Fruit fly (Drosophila melanogaster) whole organism, embryonic: ENCODE results near the gene CG13077.

Source experiments
- Atf3 ChIP-seq: fragments of 200-800 bp; sonication (Bioruptor generic); optimal IDR thresholded peaks from 3 replicates; lab custom pipeline; 2016; ENCODE audit warnings: missing biosample characterization, missing genetic modification characterization
- B-H2 ChIP-seq: fragments of 200-800 bp; sonication (Bioruptor generic); optimal IDR thresholded peaks from 2 replicates; lab custom pipeline; 2018; ENCODE audit warnings: missing biosample characterization, mild to moderate bottlenecking, missing genetic modification characterization
- C15 ChIP-seq: fragments of 200-800 bp; sonication (Bioruptor generic); IDR thresholded peaks from 3 replicates; pipeline ENCODE4 v1.3.6; 2022; ENCODE audit warnings: missing biosample characterization, missing genetic modification characterization
- CG1024 ChIP-seq: fragments of 200-800 bp; sonication (Bioruptor generic); IDR thresholded peaks from 2 replicates; pipeline ENCODE4 v1.3.6; 2022; ENCODE audit warnings: missing biosample characterization, missing genetic modification characterization
- CG10321 ChIP-seq: fragments of 200-800 bp; sonication (Bioruptor generic); IDR thresholded peaks from 2 replicates; pipeline ENCODE4 v1.3.6; 2022; ENCODE audit warnings: missing biosample characterization, missing genetic modification characterization
- CG11504 ChIP-seq: fragments of 200-800 bp; sonication (Bioruptor generic); optimal IDR thresholded peaks from 3 replicates; lab custom pipeline; 2019; ENCODE audit warnings: missing biosample characterization, mild to moderate bottlenecking, missing genetic modification characterization, moderate library complexity
- CG1233 ChIP-seq: fragments of 200-800 bp; sonication (Bioruptor generic); optimal IDR thresholded peaks from 4 replicates; lab custom pipeline; 2018; ENCODE audit warnings: missing biosample characterization, mild to moderate bottlenecking, missing genetic modification characterization
- CG12769 ChIP-seq: fragments of 200-800 bp; sonication (Bioruptor generic); optimal IDR thresholded peaks from 2 replicates; lab custom pipeline; 2019; ENCODE audit warnings: missing biosample characterization, mild to moderate bottlenecking, missing genetic modification characterization, moderate library complexity
- CG18764 ChIP-seq: fragments of 200-800 bp; sonication (Bioruptor generic); optimal IDR thresholded peaks from 3 replicates; lab custom pipeline; 2016; ENCODE audit warnings: missing biosample characterization, missing genetic modification characterization
- CG2712 ChIP-seq: fragments of 200-800 bp; optimal IDR thresholded peaks from 3 replicates; lab custom pipeline; 2019; ENCODE audit warnings: missing biosample characterization, mild to moderate bottlenecking, missing genetic modification characterization, moderate library complexity
- CG2875 ChIP-seq: fragments of 200-800 bp; sonication (Bioruptor generic); optimal IDR thresholded peaks from 2 replicates; lab custom pipeline; 2017; ENCODE audit warnings: missing biosample characterization, mild to moderate bottlenecking, missing genetic modification characterization, missing genetic modification reagents
- CG31365 ChIP-seq: fragments of 200-800 bp; sonication (Bioruptor generic); optimal IDR thresholded peaks from 2 replicates; lab custom pipeline; 2018; ENCODE audit warnings: missing biosample characterization, mild to moderate bottlenecking, missing genetic modification characterization
- CG33557 ChIP-seq: fragments of 200-800 bp; sonication (Bioruptor generic); optimal IDR thresholded peaks from 2 replicates; lab custom pipeline; 2019; ENCODE audit warnings: missing biosample characterization, mild to moderate bottlenecking, missing genetic modification characterization, moderate library complexity
- CG3847 ChIP-seq: fragments of 200-800 bp; sonication (Bioruptor generic); IDR thresholded peaks from 2 replicates; pipeline ENCODE4 v1.3.6; 2022; ENCODE audit warnings: missing biosample characterization, missing genetic modification characterization
- CG42726 ChIP-seq: fragments of 200-800 bp; sonication (Bioruptor generic); IDR thresholded peaks from 2 replicates; pipeline ENCODE4 v1.3.6; 2022; ENCODE audit warnings: missing biosample characterization, missing genetic modification characterization; ENCODE audit not compliant: partially characterized antibody
- CG4424 ChIP-seq: fragments of 200-800 bp; sonication (Bioruptor generic); optimal IDR thresholded peaks from 3 replicates; lab custom pipeline; 2016; ENCODE audit warnings: missing biosample characterization, missing genetic modification characterization
- CG6654 ChIP-seq: fragments of 200-800 bp; sonication (Bioruptor generic); optimal IDR thresholded peaks from 2 replicates; lab custom pipeline; 2017; ENCODE audit warnings: missing biosample characterization, mild to moderate bottlenecking, missing genetic modification characterization
- CG6854 ChIP-seq: fragments of 200-800 bp; sonication (Bioruptor generic); optimal IDR thresholded peaks from 3 replicates; lab custom pipeline; 2017; ENCODE audit warnings: missing biosample characterization, mild to moderate bottlenecking, missing genetic modification characterization
- CG7786 ChIP-seq: fragments of 200-800 bp; sonication (Bioruptor generic); optimal IDR thresholded peaks from 2 replicates; lab custom pipeline; 2016; ENCODE audit warnings: missing biosample characterization, missing genetic modification characterization
- CG8944 ChIP-seq: fragments of 200-800 bp; sonication (Bioruptor generic); optimal IDR thresholded peaks from 3 replicates; lab custom pipeline; 2016; ENCODE audit warnings: missing biosample characterization, missing genetic modification characterization
- CG9797 ChIP-seq: fragments of 200-800 bp; sonication (Bioruptor generic); optimal IDR thresholded peaks from 3 replicates; lab custom pipeline; 2018; ENCODE audit warnings: missing biosample characterization, mild to moderate bottlenecking, missing genetic modification characterization
- CkIIα-i1 ChIP-seq: fragments of 200-800 bp; sonication (Bioruptor generic); IDR thresholded peaks from 2 replicates; pipeline ENCODE4 v1.3.6; 2022; ENCODE audit warnings: missing biosample characterization, missing genetic modification characterization
- Dad ChIP-seq: fragments of 200-800 bp; sonication (Bioruptor generic); optimal IDR thresholded peaks from 3 replicates; lab custom pipeline; 2016; ENCODE audit warnings: missing biosample characterization, missing genetic modification characterization
- HLH54F ChIP-seq: fragments of 200-800 bp; sonication (Bioruptor generic); optimal IDR thresholded peaks from 3 replicates; lab custom pipeline; 2016; ENCODE audit warnings: missing biosample characterization, missing genetic modification characterization
- Hand ChIP-seq: fragments of 200-800 bp; sonication (Bioruptor generic); optimal IDR thresholded peaks from 2 replicates; lab custom pipeline; 2017; ENCODE audit warnings: mild to moderate bottlenecking, missing biosample characterization, missing genetic modification reagents, missing genetic modification characterization
- HmgZ ChIP-seq: fragments of 200-800 bp; sonication (Bioruptor generic); optimal IDR thresholded peaks from 2 replicates; lab custom pipeline; 2018; ENCODE audit warnings: missing biosample characterization, mild to moderate bottlenecking, missing genetic modification characterization
- Lpt ChIP-seq: fragments of >200 bp; optimal IDR thresholded peaks from 2 replicates; lab custom pipeline; 2018; ENCODE audit warnings: missing biosample characterization, missing genetic modification characterization
- MBD-R2 ChIP-seq: fragments of 200-800 bp; sonication (Bioruptor generic); IDR thresholded peaks from 2 replicates; pipeline ENCODE4 v1.3.6; 2022; ENCODE audit warnings: missing biosample characterization, missing genetic modification characterization
- Max ChIP-seq: fragments of 200-800 bp; sonication (Bioruptor generic); optimal IDR thresholded peaks from 2 replicates; lab custom pipeline; 2016; ENCODE audit warnings: missing biosample characterization, mild to moderate bottlenecking, missing genetic modification characterization
- Myb ChIP-seq: fragments of 200-800 bp; sonication (Bioruptor generic); optimal IDR thresholded peaks from 2 replicates; lab custom pipeline; 2016; ENCODE audit warnings: missing biosample characterization, missing genetic modification characterization
- Nf-YC ChIP-seq: fragments of 200-800 bp; optimal IDR thresholded peaks from 3 replicates; lab custom pipeline; 2019; ENCODE audit warnings: missing biosample characterization, mild to moderate bottlenecking, missing genetic modification characterization, moderate library complexity
- Oli ChIP-seq: fragments of 200-800 bp; sonication (Bioruptor generic); optimal IDR thresholded peaks from 2 replicates; lab custom pipeline; 2018; ENCODE audit warnings: missing biosample characterization, mild to moderate bottlenecking, missing genetic modification characterization, moderate library complexity
- PHDP ChIP-seq: fragments of 200-800 bp; sonication (Bioruptor generic); optimal IDR thresholded peaks from 3 replicates; lab custom pipeline; 2018; ENCODE audit warnings: missing biosample characterization, mild to moderate bottlenecking, missing genetic modification characterization, moderate library complexity
- Scr ChIP-seq: fragments of 200-800 bp; sonication (Bioruptor generic); IDR thresholded peaks from 2 replicates; pipeline ENCODE4 v1.3.6; 2022; ENCODE audit warnings: missing biosample characterization, missing genetic modification characterization; ENCODE audit not compliant: partially characterized antibody
- Ssrp ChIP-seq: fragments of 200-800 bp; sonication (Bioruptor generic); optimal IDR thresholded peaks from 2 replicates; lab custom pipeline; 2018; ENCODE audit warnings: missing biosample characterization, mild to moderate bottlenecking, missing genetic modification characterization, moderate library complexity
- ac ChIP-seq: fragments of 200-800 bp; sonication (Bioruptor generic); optimal IDR thresholded peaks from 3 replicates; lab custom pipeline; 2017; ENCODE audit warnings: missing biosample characterization, mild to moderate bottlenecking, missing genetic modification characterization
- ap ChIP-seq: fragments of 200-800 bp; sonication (Bioruptor generic); IDR thresholded peaks from 2 replicates; pipeline ENCODE4 v1.3.6; 2022; ENCODE audit warnings: missing biosample characterization, missing genetic modification characterization
- bab2 ChIP-seq: fragments of 200-800 bp; sonication (Bioruptor generic); optimal IDR thresholded peaks from 2 replicates; lab custom pipeline; 2016; ENCODE audit warnings: missing biosample characterization, missing genetic modification characterization
- cato ChIP-seq: fragments of 200-800 bp; sonication (Bioruptor generic); optimal IDR thresholded peaks from 2 replicates; lab custom pipeline; 2016; ENCODE audit warnings: missing biosample characterization, missing genetic modification characterization, borderline replicate concordance
- crp ChIP-seq, 2 experiments: fragments of 200-800 bp; sonication (Bioruptor generic); optimal IDR thresholded peaks; 2 replicates in 1 of 2; 3 replicates in 1 of 2; lab custom pipeline; 2017; ENCODE audit warnings: missing biosample characterization in 2 of 2, missing genetic modification characterization in 2 of 2, mild to moderate bottlenecking in 1 of 2, moderate library complexity in 1 of 2
- en ChIP-seq: fragments of 200-800 bp; sonication (Bioruptor generic); optimal IDR thresholded peaks from 2 replicates; lab custom pipeline; 2016; ENCODE audit warnings: missing biosample characterization, missing genetic modification characterization
- ftz-f1 ChIP-seq: fragments of 200-800 bp; sonication (Bioruptor generic); optimal IDR thresholded peaks from 2 replicates; lab custom pipeline; 2016; ENCODE audit warnings: missing biosample characterization, missing genetic modification characterization
- gce ChIP-seq: fragments of 200-800 bp; sonication (Bioruptor generic); IDR thresholded peaks from 3 replicates; pipeline ENCODE4 v1.3.6; 2022; ENCODE audit warnings: missing biosample characterization, missing genetic modification characterization
- gsb-n ChIP-seq: fragments of 200-800 bp; sonication (Bioruptor generic); optimal IDR thresholded peaks from 3 replicates; lab custom pipeline; 2018; ENCODE audit warnings: missing biosample characterization, mild to moderate bottlenecking, missing genetic modification characterization
- ind ChIP-seq: fragments of 200-800 bp; sonication (Bioruptor generic); optimal IDR thresholded peaks from 3 replicates; lab custom pipeline; 2016; ENCODE audit warnings: missing biosample characterization, missing genetic modification characterization
- kah ChIP-seq: fragments of 200-800 bp; sonication (Bioruptor generic); optimal IDR thresholded peaks from 2 replicates; lab custom pipeline; 2018; ENCODE audit warnings: missing biosample characterization, mild to moderate bottlenecking, missing genetic modification characterization
- org-1 ChIP-seq: fragments of 200-800 bp; sonication (Bioruptor generic); optimal IDR thresholded peaks from 2 replicates; lab custom pipeline; 2017; ENCODE audit warnings: missing biosample characterization, missing genetic modification characterization
- peb ChIP-seq: fragments of 200-800 bp; sonication (Bioruptor generic); IDR thresholded peaks from 2 replicates; pipeline ENCODE4 v1.3.6; 2022; ENCODE audit warnings: missing biosample characterization, missing genetic modification characterization
- pho ChIP-seq: fragments of 200-800 bp; sonication (Bioruptor generic); optimal IDR thresholded peaks from 2 replicates; lab custom pipeline; 2016; ENCODE audit warnings: missing biosample characterization, missing genetic modification characterization
- run ChIP-seq: fragments of 200-800 bp; sonication (Bioruptor generic); optimal IDR thresholded peaks from 3 replicates; lab custom pipeline; 2018; ENCODE audit warnings: missing biosample characterization, mild to moderate bottlenecking, missing genetic modification characterization
- sens-2 ChIP-seq: fragments of 200-800 bp; sonication (Bioruptor generic); IDR thresholded peaks from 2 replicates; pipeline ENCODE4 v1.3.6; 2022; ENCODE audit warnings: missing biosample characterization, missing genetic modification characterization

CG13077 gene

dm6 chr2L:19583926-19584392 lies 18.3 kb downstream of the CG13077 start, which contains the start of the genes PCNA2 and CG10366 (continued):
- peak; percentile 88 for TF ChIP-seq Nf-YC (tag; lab: Kevin White, UChicago)
- TF ChIP-seq sens-2 (GFP tag; lab: Robert Waterston, UW) = no peak
- TF ChIP-seq Ssrp = peak; percentile 44
- no peak for TF ChIP-seq CG31365 (tag; lab: Kevin White, UChicago)
- TF ChIP-seq CG2875 (GFP tag; lab: Kevin White, UChicago) = no peak
- no peak for TF ChIP-seq ac
- TF ChIP-seq CG1024 (GFP tag; lab: Robert Waterston, UW) = no peak
- TF ChIP-seq Dad (GFP tag; lab: Kevin White, UChicago) = peak; percentile 69
- no peak for TF ChIP-seq CG10321 (GFP tag; lab: Robert Waterston, UW)
- no peak for TF ChIP-seq kah (GFP tag; lab: Kevin White, UChicago)
- TF ChIP-seq Lpt (GFP tag; lab: Kevin White, UChicago) = no peak
- TF ChIP-seq gce (GFP tag; lab: Robert Waterston, UW) = no peak
- peak; percentile 65 for TF ChIP-seq Atf3
- no peak for TF ChIP-seq peb (GFP tag; lab: Robert Waterston, UW)
- 0 out of 2 replicates have a peak, but pooled peaks have one; percentile 7 for TF ChIP-seq CG42726 (GFP tag; lab: Robert Waterston, UW)
- no peak for TF ChIP-seq C15 (GFP tag; lab: Robert Waterston, UW)
- TF ChIP-seq CG3847 (GFP tag; lab: Robert Waterston, UW) = peak; percentile 88
- TF ChIP-seq Max (GFP tag; lab: Kevin White, UChicago) = peak; percentile 76
- TF ChIP-seq CG7786 (GFP tag; lab: Kevin White, UChicago) = peak; percentile 80
- peak; percentile 60 for TF ChIP-seq ftz-f1 (GFP tag; lab: Kevin White, UChicago)
- peak; percentile 42 for TF ChIP-seq CG1233
- no peak for TF ChIP-seq CkIIα-i1 (GFP tag; lab: Robert Waterston, UW)
- peak; percentile 37 for TF ChIP-seq cato (GFP tag; lab: Kevin White, UChicago)
- peak; percentile 57 for TF ChIP-seq Scr (GFP tag; lab: Robert Waterston, UW)
- peak; percentile 94 for TF ChIP-seq MBD-R2
- TF ChIP-seq CG18764 (GFP tag; lab: Kevin White, UChicago) = peak; percentile 58
- TF ChIP-seq PHDP (tag; lab: Kevin White, UChicago) = peak; percentile 48
- peak; percentile 86 to 98 for TF ChIP-seq crp (GFP tag; optimal IDR thresholded peaks at IDR 0.05; lab: Kevin White, UChicago)
- no peak for TF ChIP-seq ap (GFP tag; lab: Robert Waterston, UW)
- peak; percentile 43 for TF ChIP-seq CG9797 (GFP tag; lab: Kevin White, UChicago)
- TF ChIP-seq org-1 (GFP tag; lab: Kevin White, UChicago) = no peak
- TF ChIP-seq HLH54F (GFP tag; lab: Kevin White, UChicago) = peak; percentile 74
- peak; percentile 78 for TF ChIP-seq ind (GFP tag; lab: Kevin White, UChicago)
- TF ChIP-seq run = no peak
- TF ChIP-seq HmgZ = peak; percentile 86
- peak; percentile 28 for TF ChIP-seq Oli
- TF ChIP-seq CG2712 (tag; lab: Kevin White, UChicago) = peak; percentile 84
- TF ChIP-seq CG33557 = peak; percentile 58
- TF ChIP-seq Hand (GFP tag; lab: Kevin White, UChicago) = no peak
- TF ChIP-seq en (GFP tag; lab: Kevin White, UChicago) = peak; percentile 6
- peak; percentile 68 for TF ChIP-seq CG11504
- peak; percentile 77 for TF ChIP-seq CG12769 (tag; lab: Kevin White, UChicago)
- TF ChIP-seq gsb-n (tag; lab: Kevin White, UChicago) = peak; percentile 75
- peak; percentile 65 for TF ChIP-seq pho (GFP tag; lab: Kevin White, UChicago)
- peak; percentile 77 for TF ChIP-seq bab2 (GFP tag; lab: Kevin White, UChicago)
- peak; percentile 50 for TF ChIP-seq CG4424 (GFP tag; lab: Kevin White, UChicago)
- TF ChIP-seq Myb (GFP tag; lab: Kevin White, UChicago) = peak; percentile 79
- peak; percentile 25 for TF ChIP-seq CG6854
- TF ChIP-seq CG6654 = no peak
- peak; percentile 60 for TF ChIP-seq CG8944 (GFP tag; lab: Kevin White, UChicago)
- TF ChIP-seq B-H2 (GFP tag; lab: Kevin White, UChicago) = peak; percentile 70
